Worm (Caenorhabditis elegans) whole organism, L4/young adult: ENCODE results near the gene dpy-19.

ENCODE experiments used
- W03F9.2 ChIP-seq: fragments of 150-350 bp; optimal IDR thresholded peaks from 2 replicates; lab custom pipeline; 2014; ENCODE audit warnings: missing biosample characterization, missing genetic modification characterization
- dao-5 ChIP-seq: sonication (generic microtip); optimal IDR thresholded peaks from 2 replicates; lab custom pipeline; 2016; ENCODE audit warnings: missing genotype, missing genetic modification characterization, moderate library complexity, missing compliant biosample characterization
- him-1 ChIP-seq: sonication (generic microtip); optimal IDR thresholded peaks from 2 replicates; lab custom pipeline; 2016; ENCODE audit warnings: missing genotype, missing genetic modification reagents, missing genetic modification characterization, missing compliant biosample characterization

ce11 chrIII:8622435-8622834 lies 44.8 kb downstream of the dpy-19 start, which contains the start of gene ceh-16:
- TF ChIP-seq him-1 (no peak), W03F9.2 (tag; lab: Kevin White, UChicago) (no peak), dao-5 (tag; lab: Kevin White, UChicago) (no peak)
